Fruit fly (Drosophila melanogaster): ENCODE data around the gene PIG-Wa.
A peak's percentile ranks its signal among the peaks of the same experiment; 100 is the strongest.

DNA sequence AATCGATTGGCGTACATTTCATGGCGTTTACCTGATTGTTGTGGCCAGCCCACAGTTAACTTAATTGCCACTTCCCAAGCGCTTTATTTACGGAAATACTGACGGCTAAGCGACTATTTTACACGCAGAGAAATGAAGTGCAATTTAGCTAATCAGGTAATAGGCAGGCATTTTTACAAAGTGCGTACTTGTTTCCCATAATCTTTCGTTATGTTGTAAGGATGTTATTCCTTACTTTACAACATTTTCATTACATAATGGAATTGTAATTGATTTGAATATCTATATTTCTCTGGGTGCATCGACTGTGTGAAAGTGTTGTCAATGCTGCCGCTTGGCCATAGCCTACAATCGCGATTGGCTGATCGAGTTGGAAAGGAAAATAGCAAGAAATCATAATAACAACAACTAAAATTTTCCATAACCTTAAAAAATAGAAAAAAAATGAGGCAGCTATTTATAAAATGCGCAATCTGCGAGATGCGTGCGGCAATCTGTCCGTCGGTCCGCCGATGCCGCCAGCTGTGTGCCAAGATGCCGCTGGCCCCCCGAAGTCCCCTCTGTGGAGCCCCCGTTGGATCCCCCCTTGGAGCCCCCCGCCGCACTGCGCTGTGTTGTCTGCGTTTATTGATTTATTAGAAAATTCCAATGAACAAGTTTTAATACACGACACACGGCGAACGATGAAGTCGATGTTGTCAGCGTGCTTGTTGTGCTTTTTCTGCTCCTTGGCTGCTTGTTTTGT, 43.6 kb downstream of the PIG-Wa start:
- peak; percentile 83 for TF ChIP-seq Lpt (GFP tag; optimal IDR thresholded peaks at IDR 0.05)
- TF ChIP-seq CG1621 (tag; optimal IDR thresholded peaks at IDR 0.05): peak; percentile 78
- TF ChIP-seq CG6854 (GFP tag; optimal IDR thresholded peaks at IDR 0.05): no peak

Data from whole organism, prepupa.